Worm (Caenorhabditis elegans) whole organism, L4/young adult: ENCODE results near the gene his-39.

Experiments
- dao-5 ChIP-seq: sonication (generic microtip); optimal IDR thresholded peaks from 2 replicates; lab custom pipeline; 2016; ENCODE audit warnings: missing genotype, missing genetic modification characterization, moderate library complexity, missing compliant biosample characterization
- him-1 ChIP-seq: sonication (generic microtip); optimal IDR thresholded peaks from 2 replicates; lab custom pipeline; 2016; ENCODE audit warnings: missing genotype, missing genetic modification reagents, missing genetic modification characterization, missing compliant biosample characterization

DNA sequence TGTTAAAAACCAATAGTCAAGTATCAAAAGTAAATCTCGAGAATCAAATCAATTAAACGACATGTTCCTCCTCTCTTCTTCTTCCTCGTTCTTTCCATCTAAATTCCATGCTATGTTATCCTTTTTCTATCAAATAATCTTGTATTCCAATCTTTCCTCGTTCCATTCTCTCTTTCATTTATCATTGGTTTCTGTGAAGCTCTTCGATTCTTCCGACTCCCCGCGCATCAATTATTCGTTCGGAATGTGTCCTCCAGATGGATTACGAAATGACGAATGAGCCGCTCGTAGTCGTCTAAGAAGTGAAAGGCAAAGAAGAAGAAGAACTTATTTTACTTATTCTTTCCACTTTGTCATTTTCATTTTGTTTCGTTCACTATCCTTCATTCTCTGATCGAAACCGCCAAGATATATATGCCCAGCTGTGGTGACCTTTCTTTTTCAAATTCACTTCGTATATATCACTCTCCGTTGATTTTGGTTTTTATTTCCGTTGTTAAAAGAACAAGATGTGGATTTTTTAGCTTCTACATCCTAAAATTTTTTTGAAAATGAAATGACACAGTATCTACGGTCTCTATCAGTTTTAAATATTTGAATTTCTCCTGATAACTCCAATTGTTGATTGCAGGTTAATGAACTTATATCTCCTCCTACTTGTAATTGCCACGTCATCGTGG lies 41.9 kb upstream of the his-39 start, which contains the start of gene pxn-1:
- TF ChIP-seq dao-5 (tag; lab: Kevin White, UChicago) (no peak), him-1 (no peak)
